Worm (Caenorhabditis elegans): ENCODE measurements around the gene acy-3.

DNA sequence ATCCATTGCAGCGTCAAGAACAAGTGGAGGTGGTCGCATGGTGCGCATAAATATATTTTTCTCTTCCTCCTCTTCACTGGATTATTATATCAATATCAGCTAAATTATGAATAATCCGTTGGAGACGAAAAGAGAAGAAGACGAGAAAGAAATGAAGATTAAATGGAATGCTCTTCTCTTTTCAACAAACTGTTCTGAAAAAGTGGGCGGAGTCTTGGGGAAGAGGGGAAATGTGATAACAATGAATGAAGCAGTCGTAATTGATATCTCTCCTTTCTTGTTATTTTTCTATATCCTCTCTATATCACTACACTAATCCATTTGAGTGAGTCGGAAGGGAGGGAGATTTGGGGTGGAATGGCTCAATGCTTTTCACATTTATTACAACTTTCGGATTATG, 27.0 kb downstream of the acy-3 start, which contains the start of gene arcp-1:
- TF ChIP-seq aly-2 (tag; optimal IDR thresholded peaks at IDR 0.05) (no peak), jun-1 (tag; optimal IDR thresholded peaks at IDR 0.05) (no peak), daf-19 (GFP tag; conservative IDR thresholded peaks at IDR 0.05) (no peak)

Measured in whole organism, L4 larva.